Fruit fly (Drosophila melanogaster) whole organism, embryonic: ENCODE measurements around the gene Pk34A.

ENCODE experiments used
- BtbVII ChIP-seq: fragments of 200-800 bp; sonication (Bioruptor generic); optimal IDR thresholded peaks from 3 replicates; lab custom pipeline; 2017; ENCODE audit warnings: missing biosample characterization, mild to moderate bottlenecking, missing genetic modification characterization
- CG10321 ChIP-seq: fragments of 200-800 bp; sonication (Bioruptor generic); IDR thresholded peaks from 2 replicates; pipeline ENCODE4 v1.3.6; 2022; ENCODE audit warnings: missing biosample characterization, missing genetic modification characterization
- CG10959 ChIP-seq: fragments of 200-800 bp; sonication (Bioruptor generic); IDR thresholded peaks from 2 replicates; pipeline ENCODE4 v1.3.6; 2022; ENCODE audit warnings: missing biosample characterization, missing genetic modification characterization
- CG12299 ChIP-seq: fragments of 200-800 bp; sonication (Bioruptor generic); optimal IDR thresholded peaks from 2 replicates; lab custom pipeline; 2018; ENCODE audit warnings: missing biosample characterization, mild to moderate bottlenecking, missing genetic modification characterization
- CG1233 ChIP-seq: fragments of 200-800 bp; sonication (Bioruptor generic); optimal IDR thresholded peaks from 4 replicates; lab custom pipeline; 2018; ENCODE audit warnings: missing biosample characterization, mild to moderate bottlenecking, missing genetic modification characterization
- CG13296 ChIP-seq: fragments of 200-800 bp; sonication (Bioruptor generic); optimal IDR thresholded peaks from 3 replicates; lab custom pipeline; 2018; ENCODE audit warnings: missing biosample characterization, mild to moderate bottlenecking, missing genetic modification characterization
- CG15269 ChIP-seq: fragments of 200-800 bp; sonication (Bioruptor generic); optimal IDR thresholded peaks from 2 replicates; lab custom pipeline; 2018; ENCODE audit warnings: missing biosample characterization, mild to moderate bottlenecking, missing genetic modification characterization, moderate library complexity
- CG15601 ChIP-seq: fragments of 200-800 bp; sonication (Bioruptor generic); optimal IDR thresholded peaks from 3 replicates; lab custom pipeline; 2019; ENCODE audit warnings: missing biosample characterization, mild to moderate bottlenecking, missing genetic modification characterization, moderate library complexity
- CG17568 ChIP-seq: fragments of 200-800 bp; sonication (Bioruptor generic); optimal IDR thresholded peaks from 2 replicates; lab custom pipeline; 2018; ENCODE audit warnings: missing biosample characterization, mild to moderate bottlenecking, missing genetic modification characterization, moderate library complexity
- CG18599 ChIP-seq: fragments of 200-800 bp; sonication (Bioruptor generic); optimal IDR thresholded peaks from 3 replicates; lab custom pipeline; 2017; ENCODE audit warnings: missing biosample characterization, missing genetic modification characterization, mild to moderate bottlenecking, moderate library complexity, missing genetic modification reagents
- CG2120 ChIP-seq: fragments of 200-800 bp; sonication (Bioruptor generic); optimal IDR thresholded peaks from 3 replicates; lab custom pipeline; 2016; ENCODE audit warnings: missing biosample characterization, missing genetic modification characterization
- CG3726 ChIP-seq: fragments of 200-800 bp; sonication (Bioruptor generic); IDR thresholded peaks from 3 replicates; pipeline ENCODE4, ENCODE4 v1.3.6; 2022; ENCODE audit warnings: missing biosample characterization, missing genetic modification characterization
- CG6791 ChIP-seq: fragments of 200-800 bp; sonication (Bioruptor generic); IDR thresholded peaks from 3 replicates; pipeline ENCODE4 v1.3.6; 2022; ENCODE audit warnings: missing biosample characterization, missing genetic modification characterization; ENCODE audit not compliant: partially characterized antibody
- CG8089 ChIP-seq: fragments of 200-800 bp; sonication (Bioruptor generic); optimal IDR thresholded peaks from 3 replicates; lab custom pipeline; 2016; ENCODE audit warnings: missing biosample characterization, missing genetic modification characterization
- CG8478 ChIP-seq: fragments of >200 bp; optimal IDR thresholded peaks from 2 replicates; lab custom pipeline; 2018
- CrebB ChIP-seq: fragments of 200-800 bp; sonication (Bioruptor generic); optimal IDR thresholded peaks from 3 replicates; lab custom pipeline; 2018; ENCODE audit warnings: missing biosample characterization, mild to moderate bottlenecking, missing genetic modification characterization
- D ChIP-seq, 2 experiments: fragments of 200-800 bp in 1 of 2; fragments of >200 bp in 1 of 2; sonication (Bioruptor generic) in 1 of 2; optimal IDR thresholded peaks; 2 replicates in 1 of 2; 3 replicates in 1 of 2; lab custom pipeline; 2017; ENCODE audit warnings: mild to moderate bottlenecking in 1 of 2, missing biosample characterization in 1 of 2, missing genetic modification characterization in 1 of 2, missing genetic modification reagents in 1 of 2
- Deaf1 ChIP-seq: fragments of 200-800 bp; optimal IDR thresholded peaks from 3 replicates; lab custom pipeline; 2019; ENCODE audit warnings: missing biosample characterization, mild to moderate bottlenecking, missing genetic modification characterization, moderate library complexity
- Dip3 ChIP-seq: fragments of 200-800 bp; sonication (Bioruptor generic); optimal IDR thresholded peaks from 3 replicates; lab custom pipeline; 2016; ENCODE audit warnings: missing biosample characterization, missing genetic modification characterization
- Dll ChIP-seq: fragments of 200-800 bp; sonication (Bioruptor generic); IDR thresholded peaks from 4 replicates; pipeline ENCODE4 v1.3.6; 2022; ENCODE audit warnings: missing biosample characterization, missing genetic modification characterization; ENCODE audit not compliant: partially characterized antibody
- H15 ChIP-seq: fragments of 200-800 bp; sonication (Bioruptor generic); IDR thresholded peaks from 3 replicates; pipeline ENCODE4 v1.3.6; 2022; ENCODE audit warnings: missing biosample characterization, missing genetic modification characterization
- HLH54F ChIP-seq: fragments of 200-800 bp; sonication (Bioruptor generic); optimal IDR thresholded peaks from 3 replicates; lab custom pipeline; 2016; ENCODE audit warnings: missing biosample characterization, missing genetic modification characterization
- Meics ChIP-seq: fragments of 200-800 bp; sonication (Bioruptor generic); optimal IDR thresholded peaks from 2 replicates; lab custom pipeline; 2017; ENCODE audit warnings: missing biosample characterization, mild to moderate bottlenecking, missing genetic modification characterization
- NC2β ChIP-seq: fragments of 200-800 bp; sonication (Bioruptor generic); optimal IDR thresholded peaks from 2 replicates; lab custom pipeline; 2016; ENCODE audit warnings: missing biosample characterization, missing genetic modification characterization
- Optix ChIP-seq: fragments of 200-800 bp; sonication (Bioruptor generic); IDR thresholded peaks from 3 replicates; pipeline ENCODE4 v1.3.6; 2022; ENCODE audit warnings: missing biosample characterization, missing genetic modification characterization
- Ravus ChIP-seq: fragments of 200-800 bp; sonication (Bioruptor generic); IDR thresholded peaks from 2 replicates; pipeline ENCODE4 v1.3.6; 2022; ENCODE audit warnings: missing biosample characterization, missing genetic modification characterization
- Rfx ChIP-seq: fragments of 200-800 bp; sonication (Bioruptor generic); IDR thresholded peaks from 2 replicates; pipeline ENCODE4 v1.3.6; 2022; ENCODE audit warnings: missing biosample characterization, missing genetic modification characterization
- Six4 ChIP-seq: fragments of 200-800 bp; sonication (Bioruptor generic); optimal IDR thresholded peaks from 2 replicates; lab custom pipeline; 2016; ENCODE audit warnings: missing biosample characterization, missing genetic modification characterization
- Sox102F ChIP-seq: fragments of 200-800 bp; sonication (Bioruptor generic); optimal IDR thresholded peaks from 2 replicates; lab custom pipeline; 2018; ENCODE audit warnings: missing biosample characterization, mild to moderate bottlenecking, missing genetic modification characterization, moderate library complexity
- Stat92E ChIP-seq, 3 experiments: fragments of >200 bp in 2 of 3; fragments of 200-800 bp in 1 of 3; sonication (Bioruptor generic) in 1 of 3; optimal IDR thresholded peaks; 2 replicates each; lab custom pipeline; 2017 to 2019; ENCODE audit warnings: missing biosample characterization in 3 of 3, missing genetic modification characterization in 3 of 3, mild to moderate bottlenecking in 1 of 3, moderate library complexity in 1 of 3
- Taf1 ChIP-seq: fragments of 200-800 bp; sonication (Bioruptor generic); IDR thresholded peaks from 2 replicates; pipeline ENCODE4 v1.3.6; 2022; ENCODE audit warnings: missing biosample characterization, missing genetic modification characterization
- Xbp1 ChIP-seq: fragments of 200-800 bp; sonication (Bioruptor generic); optimal IDR thresholded peaks from 3 replicates; lab custom pipeline; 2016; ENCODE audit warnings: missing biosample characterization, mild to moderate bottlenecking, missing genetic modification characterization
- bcd ChIP-seq: fragments of 200-800 bp; sonication (Bioruptor generic); optimal IDR thresholded peaks from 2 replicates; lab custom pipeline; 2017; ENCODE audit warnings: missing biosample characterization, mild to moderate bottlenecking, missing genetic modification characterization
- cas ChIP-seq: fragments of 200-800 bp; sonication (Bioruptor generic); IDR thresholded peaks from 2 replicates; pipeline ENCODE4 v1.3.6; 2022; ENCODE audit warnings: missing biosample characterization, missing genetic modification characterization
- crc ChIP-seq: fragments of 200-800 bp; sonication (Bioruptor generic); optimal IDR thresholded peaks from 2 replicates; lab custom pipeline; 2016; ENCODE audit warnings: missing biosample characterization, missing genetic modification characterization
- en ChIP-seq: fragments of 200-800 bp; sonication (Bioruptor generic); optimal IDR thresholded peaks from 2 replicates; lab custom pipeline; 2016; ENCODE audit warnings: missing biosample characterization, missing genetic modification characterization
- gce ChIP-seq: fragments of 200-800 bp; sonication (Bioruptor generic); IDR thresholded peaks from 3 replicates; pipeline ENCODE4 v1.3.6; 2022; ENCODE audit warnings: missing biosample characterization, missing genetic modification characterization
- gem ChIP-seq: fragments of 200-800 bp; sonication (Bioruptor generic); optimal IDR thresholded peaks from 2 replicates; lab custom pipeline; 2019; ENCODE audit warnings: missing biosample characterization, mild to moderate bottlenecking, missing genetic modification characterization, moderate library complexity
- gt ChIP-seq: fragments of 200-800 bp; sonication (Bioruptor generic); IDR thresholded peaks from 2 replicates; pipeline ENCODE4 v1.3.6; 2022; ENCODE audit warnings: missing biosample characterization, missing genetic modification characterization
- inv ChIP-seq: fragments of 200-800 bp; sonication (Bioruptor generic); IDR thresholded peaks from 2 replicates; pipeline ENCODE4 v1.3.6; 2022; ENCODE audit warnings: missing biosample characterization, missing genetic modification characterization; ENCODE audit not compliant: partially characterized antibody
- lov ChIP-seq, 2 experiments: fragments of 200-800 bp in 1 of 2; fragments of >200 bp in 1 of 2; sonication (Bioruptor generic) in 1 of 2; IDR thresholded peaks in 1 of 2; optimal IDR thresholded peaks in 1 of 2; 2 replicates in 1 of 2; 3 replicates in 1 of 2; pipeline versions ENCODE4 v1.3.6 to Lab custom; 2017 to 2022; ENCODE audit warnings: missing biosample characterization in 1 of 2, missing genetic modification characterization in 1 of 2
- mirr ChIP-seq: fragments of 200-800 bp; sonication (Bioruptor generic); optimal IDR thresholded peaks from 3 replicates; lab custom pipeline; 2018; ENCODE audit warnings: missing biosample characterization, mild to moderate bottlenecking, missing genetic modification characterization
- mld ChIP-seq: fragments of 200-800 bp; sonication (Bioruptor generic); IDR thresholded peaks from 3 replicates; pipeline ENCODE4 v1.3.6; 2022; ENCODE audit warnings: missing biosample characterization, missing genetic modification characterization; ENCODE audit not compliant: partially characterized antibody
- repo ChIP-seq: fragments of 200-800 bp; sonication (Bioruptor generic); optimal IDR thresholded peaks from 2 replicates; lab custom pipeline; 2016; ENCODE audit warnings: missing biosample characterization, missing genetic modification characterization
- schlank ChIP-seq: fragments of 200-800 bp; sonication (Bioruptor generic); optimal IDR thresholded peaks from 2 replicates; lab custom pipeline; 2018; ENCODE audit warnings: missing biosample characterization, mild to moderate bottlenecking, missing genetic modification characterization
- sna ChIP-seq: fragments of 200-800 bp; sonication (Bioruptor generic); IDR thresholded peaks from 2 replicates; pipeline ENCODE4 v1.3.6; 2022; ENCODE audit warnings: missing biosample characterization, missing genetic modification characterization; ENCODE audit not compliant: partially characterized antibody
- sug ChIP-seq: fragments of 200-800 bp; optimal IDR thresholded peaks from 2 replicates; lab custom pipeline; 2019; ENCODE audit warnings: missing biosample characterization, mild to moderate bottlenecking, missing genetic modification characterization, moderate library complexity
- usp ChIP-seq: fragments of >200 bp; optimal IDR thresholded peaks from 2 replicates; lab custom pipeline; 2017; ENCODE audit warnings: missing biosample characterization, missing genetic modification characterization
- wdn ChIP-seq: fragments of 200-800 bp; sonication (Bioruptor generic); IDR thresholded peaks from 2 replicates; pipeline ENCODE4 v1.3.6; 2022; ENCODE audit warnings: missing biosample characterization, missing genetic modification characterization
- zen2 ChIP-seq: fragments of 200-800 bp; sonication (Bioruptor generic); IDR thresholded peaks from 3 replicates; pipeline ENCODE4 v1.3.6; 2022; ENCODE audit warnings: missing biosample characterization, missing genetic modification characterization; ENCODE audit not compliant: partially characterized antibody

The Pk34A gene

dm6 chr2L:13205256-13205655 lies 46.6 kb downstream of the Pk34A start (continued):
- TF ChIP-seq CG8089 (GFP tag; lab: Kevin White, UChicago) (peak; percentile 24), Meics (GFP tag; lab: Kevin White, UChicago) (no peak), repo (GFP tag; lab: Kevin White, UChicago) (no peak), HLH54F (no peak), CG1233 (GFP tag; lab: Kevin White, UChicago) (peak; percentile 29), Xbp1 (peak; percentile 47), CG12299 (tag; lab: Kevin White, UChicago) (no peak), Deaf1 (tag; lab: Kevin White, UChicago) (peak; percentile 44), Taf1 (GFP tag; lab: Robert Waterston, UW) (no peak), gem (no peak), wdn (GFP tag; lab: Robert Waterston, UW) (no peak), Dll (no peak), Six4 (GFP tag; lab: Kevin White, UChicago) (no peak), CG15601 (tag; lab: Kevin White, UChicago) (peak; percentile 25), lov (optimal IDR thresholded peaks at IDR 0.05; lab: Kevin White, UChicago) (no peak), lov (GFP tag; IDR thresholded peaks at IDR 0.05; lab: Robert Waterston, UW) (peak; percentile 66; the same call in 1 of the 3 replicates), CG10321 (GFP tag; lab: Robert Waterston, UW) (no peak), zen2 (GFP tag; lab: Robert Waterston, UW) (no peak), Ravus (no peak), usp (GFP tag; lab: Kevin White, UChicago) (no peak), inv (GFP tag; lab: Robert Waterston, UW) (no peak), Optix (GFP tag; lab: Robert Waterston, UW) (0 out of 3 replicates have a peak, but pooled peaks have one; percentile 15), CG2120 (GFP tag; lab: Kevin White, UChicago) (peak; percentile 5), CG10959 (GFP tag; lab: Robert Waterston, UW) (no peak), CG18599 (GFP tag; lab: Kevin White, UChicago) (peak; percentile 65), CG3726 (no peak), Dip3 (GFP tag; lab: Kevin White, UChicago) (peak; percentile 22), sug (tag; lab: Kevin White, UChicago) (no peak), bcd (GFP tag; lab: Kevin White, UChicago) (peak; percentile 38), CG13296 (peak; percentile 37), CG8478 (lab: Kevin White, UChicago) (no peak), NC2β (GFP tag; lab: Kevin White, UChicago) (no peak), en (GFP tag; lab: Kevin White, UChicago) (no peak), schlank (no peak), gt (GFP tag; lab: Robert Waterston, UW) (no peak), CrebB (tag; lab: Kevin White, UChicago) (peak; percentile 54), BtbVII (GFP tag; lab: Kevin White, UChicago) (no peak), CG6791 (GFP tag; lab: Robert Waterston, UW) (no peak), sna (GFP tag; lab: Robert Waterston, UW) (no peak), CG15269 (no peak), Sox102F (GFP tag; lab: Kevin White, UChicago) (peak; percentile 14), Stat92E (GFP tag; optimal IDR thresholded peaks at IDR 0.05; lab: Kevin White, UChicago) (no peak), Rfx (GFP tag; lab: Robert Waterston, UW) (peak; percentile 19; the same call in 1 of the 2 replicates), gce (peak; percentile 70; the same call in 2 of the 3 replicates), crc (GFP tag; lab: Kevin White, UChicago) (no peak), CG17568 (no peak), cas (no peak), mld (GFP tag; lab: Robert Waterston, UW) (no peak), D (optimal IDR thresholded peaks at IDR 0.05; lab: Kevin White, UChicago) (no peak), D (GFP tag; optimal IDR thresholded peaks at IDR 0.05; lab: Kevin White, UChicago) (peak; percentile 37), H15 (GFP tag; lab: Robert Waterston, UW) (no peak), mirr (GFP tag; lab: Kevin White, UChicago) (peak; percentile 71)
